Worm (Caenorhabditis elegans) whole organism, L2 larva: ENCODE data around the gene oxy-4.

Experiments
- ama-1 ChIP-seq: fragments of 150-350 bp; optimal IDR thresholded peaks from 2 replicates; lab custom pipeline; 2018; ENCODE audit warnings: inconsistent platforms
- lin-39 ChIP-seq: fragments of 150-350 bp; optimal IDR thresholded peaks from 2 replicates; lab custom pipeline; 2014; ENCODE audit warnings: missing biosample characterization, missing genetic modification reagents, missing genetic modification characterization
- nhr-21 ChIP-seq: fragments of 150-350 bp; optimal IDR thresholded peaks from 2 replicates; lab custom pipeline; 2014; ENCODE audit warnings: missing biosample characterization, missing genetic modification characterization
- unc-55 ChIP-seq: fragments of 150-350 bp; sonication (generic microtip); optimal IDR thresholded peaks from 3 replicates; lab custom pipeline; 2014; ENCODE audit warnings: missing biosample characterization, missing genetic modification reagents, missing genetic modification characterization

DNA sequence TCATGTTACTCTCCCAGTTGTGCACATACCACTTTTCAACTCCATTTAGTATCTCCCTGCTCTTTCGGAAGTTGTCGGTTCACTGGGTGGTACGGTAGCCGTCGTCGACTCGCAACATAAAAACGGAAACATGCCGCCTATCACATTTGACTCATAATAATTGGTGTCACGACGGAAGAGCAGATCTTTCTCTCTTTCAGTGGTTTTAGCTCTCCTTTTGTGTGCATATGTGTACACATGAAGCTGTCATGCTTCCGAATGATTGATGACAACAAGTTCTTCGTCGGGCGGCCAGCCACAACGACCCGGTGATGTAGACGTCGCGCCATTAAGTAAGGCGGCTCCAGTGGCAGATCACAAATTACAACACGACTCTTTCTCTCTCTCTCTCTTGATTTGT is 32.8 kb downstream of the oxy-4 start:
- TF ChIP-seq ama-1 (lab: Kevin White, UChicago): no peak
- TF ChIP-seq lin-39: no peak
- no peak for TF ChIP-seq unc-55 (GFP tag; lab: Kevin White, UChicago)
- no peak for TF ChIP-seq nhr-21 (tag; lab: Kevin White, UChicago)
